Worm (Caenorhabditis elegans): ENCODE data around the gene F47B8.3.

- TF ChIP-seq pha-4 (tag; optimal IDR thresholded peaks at IDR 0.05) (no peak), C38D4.7 (GFP tag; optimal IDR thresholded peaks at IDR 0.05) (no peak), ceh-31 (tag; optimal IDR thresholded peaks at IDR 0.05) (no peak), hlh-15 (tag; optimal IDR thresholded peaks at IDR 0.05) (no peak), nhr-11 (tag; optimal IDR thresholded peaks at IDR 0.05) (no peak), ceh-45 (GFP tag; IDR thresholded peaks at IDR 0.05) (no peak), sdc-2 (tag; optimal IDR thresholded peaks at IDR 0.05) (no peak), ama-1 (optimal IDR thresholded peaks at IDR 0.05) (no peak), ztf-16 (tag; optimal IDR thresholded peaks at IDR 0.05) (no peak)
These were observed 37.0 kb downstream of the F47B8.3 start, which contains the start of gene F40G12.11 for ce11 chrV:14285803-14286202.

Data from whole organism, late embryonic.